Worm (Caenorhabditis elegans) whole organism, late embryonic: Measurements from ENCODE around the gene C17G10.1.

Source experiments
- C08G9.2 ChIP-seq: sonication (generic microtip); optimal IDR thresholded peaks from 2 replicates; lab custom pipeline; 2016; ENCODE audit warnings: mild to moderate bottlenecking, missing genetic modification characterization, moderate library complexity, missing compliant biosample characterization
- C38D4.7 ChIP-seq: fragments of 200-800 bp; sonication (Bioruptor generic); optimal IDR thresholded peaks from 2 replicates; lab custom pipeline; 2018; ENCODE audit warnings: mild to moderate bottlenecking, missing genetic modification characterization, moderate library complexity, missing compliant biosample characterization
- F13H6.1 ChIP-seq: sonication (generic microtip); optimal IDR thresholded peaks from 2 replicates; lab custom pipeline; 2016; ENCODE audit warnings: missing genetic modification characterization, missing compliant biosample characterization
- Y22D7AL.16 ChIP-seq: sonication (generic microtip); optimal IDR thresholded peaks from 2 replicates; lab custom pipeline; 2016; ENCODE audit warnings: missing genetic modification characterization, missing compliant biosample characterization
- ama-1 ChIP-seq: fragments of 150-350 bp; optimal IDR thresholded peaks from 2 replicates; lab custom pipeline; 2014
- ceh-30 ChIP-seq: fragments of 150-350 bp; optimal IDR thresholded peaks from 2 replicates; lab custom pipeline; 2014; ENCODE audit warnings: missing biosample characterization, missing genetic modification characterization
- fkh-10 ChIP-seq: fragments of 150-350 bp; optimal IDR thresholded peaks from 2 replicates; lab custom pipeline; 2014; ENCODE audit warnings: missing biosample characterization, missing genetic modification reagents, missing genetic modification characterization
- lim-6 ChIP-seq: sonication (generic microtip); optimal IDR thresholded peaks from 2 replicates; lab custom pipeline; 2016; ENCODE audit warnings: missing genetic modification characterization, missing compliant biosample characterization
- odd-2 ChIP-seq: sonication (generic microtip); optimal IDR thresholded peaks from 2 replicates; lab custom pipeline; 2017; ENCODE audit warnings: antibody characterized with exemption, mild to moderate bottlenecking, missing genetic modification characterization, missing compliant biosample characterization
- pat-9 ChIP-seq: fragments of 200-800 bp; sonication (Bioruptor generic); optimal IDR thresholded peaks from 2 replicates; lab custom pipeline; 2018; ENCODE audit warnings: mild to moderate bottlenecking, missing genetic modification characterization, moderate library complexity, missing compliant biosample characterization
- tbx-2 ChIP-seq: sonication (generic microtip); optimal IDR thresholded peaks from 2 replicates; lab custom pipeline; 2016; ENCODE audit warnings: missing genetic modification characterization, missing compliant biosample characterization
- unc-3 ChIP-seq, 2 experiments: fragments of 200-800 bp in 1 of 2; sonication (Bioruptor generic) in 1 of 2; sonication (generic microtip) in 1 of 2; conservative IDR thresholded peaks in 1 of 2; optimal IDR thresholded peaks in 1 of 2; 2 replicates each; pipeline versions ENCODE4 v1.3.6 to Lab custom; 2016 to 2022; ENCODE audit warnings: missing compliant biosample characterization in 2 of 2, missing genetic modification characterization in 2 of 2, missing genetic modification reagents in 1 of 2
- unc-55 ChIP-seq: sonication (generic microtip); optimal IDR thresholded peaks from 2 replicates; lab custom pipeline; 2017; ENCODE audit warnings: missing biosample characterization, missing genetic modification reagents, missing genetic modification characterization

DNA sequence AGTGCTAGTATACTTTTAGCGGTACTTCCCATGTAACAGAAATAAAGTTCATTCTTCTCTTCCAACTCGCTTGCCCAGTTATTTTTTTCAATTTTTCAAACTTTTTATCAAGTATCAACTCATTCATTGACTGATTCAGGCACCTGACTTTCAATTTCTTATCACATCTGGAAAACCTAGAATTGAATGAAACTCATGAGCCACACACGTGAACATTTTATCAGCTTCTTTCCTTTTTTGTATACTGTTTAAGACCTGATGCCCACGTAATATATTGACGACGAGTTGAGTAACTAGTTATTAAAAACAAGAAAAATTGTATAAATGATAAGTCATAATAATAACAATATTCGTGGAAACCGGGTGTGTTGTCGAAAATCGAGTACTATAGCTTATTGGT is 42.8 kb upstream of the C17G10.1 start:
- TF ChIP-seq tbx-2 (tag; lab: Kevin White, UChicago) = no peak
- no peak for TF ChIP-seq pat-9 (tag; lab: Kevin White, UChicago)
- TF ChIP-seq unc-55 (GFP tag; lab: Kevin White, UChicago) = no peak
- no peak for TF ChIP-seq ama-1 (lab: Kevin White, UChicago)
- TF ChIP-seq unc-3 (GFP tag; conservative IDR thresholded peaks at IDR 0.05; lab: Robert Waterston, UW) = no peak
- no peak for TF ChIP-seq unc-3 (tag; optimal IDR thresholded peaks at IDR 0.05; lab: Kevin White, UChicago)
- no peak for TF ChIP-seq lim-6
- TF ChIP-seq C08G9.2 = no peak
- no peak for TF ChIP-seq fkh-10 (GFP tag; lab: Kevin White, UChicago)
- no peak for TF ChIP-seq C38D4.7
- no peak for TF ChIP-seq F13H6.1 (tag; lab: Kevin White, UChicago)
- TF ChIP-seq Y22D7AL.16 (tag; lab: Kevin White, UChicago) = no peak
- TF ChIP-seq ceh-30 = no peak
- TF ChIP-seq odd-2 = no peak
